Worm (Caenorhabditis elegans): ENCODE measurements around the gene wago-10.

ce11 chrV:361291-361690 is 18.1 kb downstream of the wago-10 start:
- TF ChIP-seq nhr-28 (tag; optimal IDR thresholded peaks at IDR 0.05) (no peak), snpc-4 (tag; optimal IDR thresholded peaks at IDR 0.05) (no peak), blmp-1 (tag; optimal IDR thresholded peaks at IDR 0.05) (no peak), cnd-1 (tag; optimal IDR thresholded peaks at IDR 0.05) (no peak), ces-1 (GFP tag; optimal IDR thresholded peaks at IDR 0.05) (no peak), unc-39 (tag; optimal IDR thresholded peaks at IDR 0.05) (no peak), ceh-83 (GFP tag; optimal IDR thresholded peaks at IDR 0.05) (no peak), nhr-76 (tag; optimal IDR thresholded peaks at IDR 0.05) (no peak)
